Fruit fly (Drosophila melanogaster) whole organism, embryonic: ENCODE data around the gene gl.

Experiments
- Atf6 ChIP-seq: fragments of 200-800 bp; sonication (Bioruptor generic); IDR thresholded peaks from 2 replicates; pipeline ENCODE4 v1.3.6; 2022; ENCODE audit warnings: missing biosample characterization, missing genetic modification characterization
- Awh ChIP-seq: fragments of 200-800 bp; sonication (Bioruptor generic); IDR thresholded peaks from 2 replicates; pipeline ENCODE4, ENCODE4 v1.3.6; 2022; ENCODE audit warnings: missing biosample characterization, missing genetic modification characterization
- CG1233 ChIP-seq: fragments of 200-800 bp; sonication (Bioruptor generic); optimal IDR thresholded peaks from 4 replicates; lab custom pipeline; 2018; ENCODE audit warnings: missing biosample characterization, mild to moderate bottlenecking, missing genetic modification characterization
- CG12744 ChIP-seq: fragments of 200-800 bp; sonication (Bioruptor generic); optimal IDR thresholded peaks from 2 replicates; lab custom pipeline; 2016; ENCODE audit warnings: missing biosample characterization, missing genetic modification characterization
- CG13123 ChIP-seq: fragments of 200-800 bp; sonication (Bioruptor generic); optimal IDR thresholded peaks from 2 replicates; lab custom pipeline; 2016; ENCODE audit warnings: missing biosample characterization, missing genetic modification characterization
- CG17829 ChIP-seq: fragments of 200-800 bp; optimal IDR thresholded peaks from 2 replicates; lab custom pipeline; 2019; ENCODE audit warnings: missing biosample characterization, mild to moderate bottlenecking, missing genetic modification characterization, moderate library complexity
- CG31224 ChIP-seq: fragments of 200-800 bp; sonication (Bioruptor generic); IDR thresholded peaks from 2 replicates; pipeline ENCODE4 v1.3.6; 2022; ENCODE audit warnings: missing biosample characterization, missing genetic modification characterization
- CG31365 ChIP-seq: fragments of 200-800 bp; sonication (Bioruptor generic); optimal IDR thresholded peaks from 2 replicates; lab custom pipeline; 2018; ENCODE audit warnings: missing biosample characterization, mild to moderate bottlenecking, missing genetic modification characterization
- CG3847 ChIP-seq: fragments of 200-800 bp; sonication (Bioruptor generic); IDR thresholded peaks from 2 replicates; pipeline ENCODE4 v1.3.6; 2022; ENCODE audit warnings: missing biosample characterization, missing genetic modification characterization
- CG3995 ChIP-seq: fragments of 200-800 bp; sonication (Bioruptor generic); optimal IDR thresholded peaks from 3 replicates; lab custom pipeline; 2016; ENCODE audit warnings: missing biosample characterization, missing genetic modification characterization
- CG43689 ChIP-seq: fragments of 200-800 bp; sonication (Bioruptor generic); IDR thresholded peaks from 2 replicates; pipeline ENCODE4 v1.3.6; 2022; ENCODE audit warnings: missing biosample characterization, missing genetic modification characterization
- CG6272 ChIP-seq: fragments of 200-800 bp; sonication (Bioruptor generic); IDR thresholded peaks from 2 replicates; pipeline ENCODE4 v1.3.6; 2022; ENCODE audit warnings: missing biosample characterization, missing genetic modification characterization
- CG8290 ChIP-seq, 3 experiments: fragments of 200-800 bp; sonication (Bioruptor generic); optimal IDR thresholded peaks; 2 replicates each; lab custom pipeline; 2016 to 2019; ENCODE audit warnings: missing biosample characterization in 3 of 3, missing genetic modification characterization in 3 of 3, mild to moderate bottlenecking in 2 of 3, moderate library complexity in 1 of 3
- CrebB ChIP-seq: fragments of 200-800 bp; sonication (Bioruptor generic); optimal IDR thresholded peaks from 3 replicates; lab custom pipeline; 2018; ENCODE audit warnings: missing biosample characterization, mild to moderate bottlenecking, missing genetic modification characterization
- Dip3 ChIP-seq: fragments of 200-800 bp; sonication (Bioruptor generic); optimal IDR thresholded peaks from 3 replicates; lab custom pipeline; 2016; ENCODE audit warnings: missing biosample characterization, missing genetic modification characterization
- HLHmδ ChIP-seq: fragments of 200-800 bp; sonication (Bioruptor generic); optimal IDR thresholded peaks from 2 replicates; lab custom pipeline; 2018; ENCODE audit warnings: missing biosample characterization, mild to moderate bottlenecking, missing genetic modification characterization, moderate library complexity
- Hmx ChIP-seq: fragments of 200-800 bp; sonication (Bioruptor generic); optimal IDR thresholded peaks from 2 replicates; lab custom pipeline; 2016; ENCODE audit warnings: missing biosample characterization, missing genetic modification characterization
- Lim3 ChIP-seq: fragments of 200-800 bp; sonication (Bioruptor generic); IDR thresholded peaks from 2 replicates; pipeline ENCODE4 v1.3.6; 2022; ENCODE audit warnings: missing biosample characterization, missing genetic modification characterization
- Meics ChIP-seq: fragments of 200-800 bp; sonication (Bioruptor generic); optimal IDR thresholded peaks from 2 replicates; lab custom pipeline; 2017; ENCODE audit warnings: missing biosample characterization, mild to moderate bottlenecking, missing genetic modification characterization
- Oaz ChIP-seq: fragments of 200-800 bp; sonication (Bioruptor generic); IDR thresholded peaks from 2 replicates; pipeline ENCODE4 v1.3.6; 2022; ENCODE audit warnings: missing biosample characterization, missing genetic modification characterization
- PHDP ChIP-seq: fragments of 200-800 bp; sonication (Bioruptor generic); optimal IDR thresholded peaks from 3 replicates; lab custom pipeline; 2018; ENCODE audit warnings: missing biosample characterization, mild to moderate bottlenecking, missing genetic modification characterization, moderate library complexity
- Side ChIP-seq: fragments of 200-800 bp; sonication (Bioruptor generic); optimal IDR thresholded peaks from 2 replicates; lab custom pipeline; 2016; ENCODE audit warnings: missing biosample characterization, missing genetic modification characterization
- Xbp1 ChIP-seq: fragments of 200-800 bp; sonication (Bioruptor generic); optimal IDR thresholded peaks from 3 replicates; lab custom pipeline; 2016; ENCODE audit warnings: missing biosample characterization, mild to moderate bottlenecking, missing genetic modification characterization
- ara ChIP-seq: fragments of 200-800 bp; sonication (Bioruptor generic); IDR thresholded peaks from 2 replicates; pipeline ENCODE4 v1.3.6; 2022; ENCODE audit warnings: missing biosample characterization, missing genetic modification characterization
- chn ChIP-seq: fragments of 200-800 bp; sonication (Bioruptor generic); optimal IDR thresholded peaks from 2 replicates; lab custom pipeline; 2016; ENCODE audit warnings: missing biosample characterization, missing genetic modification characterization
- corto ChIP-seq: fragments of 200-800 bp; sonication (Bioruptor generic); optimal IDR thresholded peaks from 2 replicates; lab custom pipeline; 2016; ENCODE audit warnings: missing biosample characterization, mild to moderate bottlenecking, missing genetic modification characterization, moderate library complexity
- dm ChIP-seq: fragments of 200-800 bp; sonication (Bioruptor generic); optimal IDR thresholded peaks from 3 replicates; lab custom pipeline; 2016; ENCODE audit warnings: missing biosample characterization, missing genetic modification characterization
- dpn ChIP-seq, 2 experiments: fragments of 200-800 bp; sonication (Bioruptor generic); optimal IDR thresholded peaks; 3 replicates each; lab custom pipeline; 2016; ENCODE audit warnings: missing biosample characterization in 2 of 2, missing genetic modification characterization in 2 of 2
- en ChIP-seq: fragments of 200-800 bp; sonication (Bioruptor generic); optimal IDR thresholded peaks from 2 replicates; lab custom pipeline; 2016; ENCODE audit warnings: missing biosample characterization, missing genetic modification characterization
- fd102C ChIP-seq: fragments of 200-800 bp; sonication (Bioruptor generic); optimal IDR thresholded peaks from 2 replicates; lab custom pipeline; 2018; ENCODE audit warnings: missing biosample characterization, mild to moderate bottlenecking, missing genetic modification characterization, moderate library complexity
- gce ChIP-seq: fragments of 200-800 bp; sonication (Bioruptor generic); IDR thresholded peaks from 3 replicates; pipeline ENCODE4 v1.3.6; 2022; ENCODE audit warnings: missing biosample characterization, missing genetic modification characterization
- gsb ChIP-seq: fragments of 200-800 bp; sonication (Bioruptor generic); IDR thresholded peaks from 2 replicates; pipeline ENCODE4 v1.3.6; 2022; ENCODE audit warnings: missing biosample characterization, missing genetic modification characterization
- lab ChIP-seq: fragments of 200-800 bp; sonication (Bioruptor generic); optimal IDR thresholded peaks from 3 replicates; lab custom pipeline; 2017; ENCODE audit warnings: missing biosample characterization, missing genetic modification characterization, mild to moderate bottlenecking, moderate library complexity, missing genetic modification reagents
- lola ChIP-seq, 3 experiments: fragments of >200 bp in 2 of 3; fragments of 200-800 bp in 1 of 3; sonication (Bioruptor generic) in 1 of 3; optimal IDR thresholded peaks; 2 replicates each; lab custom pipeline; 2017 to 2019; ENCODE audit warnings: missing biosample characterization in 3 of 3, missing genetic modification characterization in 3 of 3, mild to moderate bottlenecking in 1 of 3, moderate library complexity in 1 of 3
- mirr ChIP-seq: fragments of 200-800 bp; sonication (Bioruptor generic); optimal IDR thresholded peaks from 3 replicates; lab custom pipeline; 2018; ENCODE audit warnings: missing biosample characterization, mild to moderate bottlenecking, missing genetic modification characterization
- nerfin-2 ChIP-seq: fragments of 200-800 bp; sonication (Bioruptor generic); IDR thresholded peaks from 2 replicates; pipeline ENCODE4 v1.3.6; 2022; ENCODE audit warnings: missing biosample characterization, missing genetic modification characterization; ENCODE audit not compliant: partially characterized antibody
- pita ChIP-seq: fragments of 200-800 bp; sonication (Bioruptor generic); optimal IDR thresholded peaks from 2 replicates; lab custom pipeline; 2017; ENCODE audit warnings: missing biosample characterization, mild to moderate bottlenecking, missing genetic modification characterization
- pum ChIP-seq: fragments of 200-800 bp; sonication (Bioruptor generic); optimal IDR thresholded peaks from 2 replicates; lab custom pipeline; 2016; ENCODE audit warnings: missing biosample characterization, missing genetic modification characterization
- ranshi ChIP-seq: fragments of 200-800 bp; sonication (Bioruptor generic); IDR thresholded peaks from 2 replicates; pipeline ENCODE4 v1.3.6; 2022; ENCODE audit warnings: missing biosample characterization, missing genetic modification characterization
- wdn ChIP-seq: fragments of 200-800 bp; sonication (Bioruptor generic); IDR thresholded peaks from 2 replicates; pipeline ENCODE4 v1.3.6; 2022; ENCODE audit warnings: missing biosample characterization, missing genetic modification characterization
- yki ChIP-seq: fragments of >200 bp; optimal IDR thresholded peaks from 3 replicates; lab custom pipeline; 2018

The gl gene

DNA sequence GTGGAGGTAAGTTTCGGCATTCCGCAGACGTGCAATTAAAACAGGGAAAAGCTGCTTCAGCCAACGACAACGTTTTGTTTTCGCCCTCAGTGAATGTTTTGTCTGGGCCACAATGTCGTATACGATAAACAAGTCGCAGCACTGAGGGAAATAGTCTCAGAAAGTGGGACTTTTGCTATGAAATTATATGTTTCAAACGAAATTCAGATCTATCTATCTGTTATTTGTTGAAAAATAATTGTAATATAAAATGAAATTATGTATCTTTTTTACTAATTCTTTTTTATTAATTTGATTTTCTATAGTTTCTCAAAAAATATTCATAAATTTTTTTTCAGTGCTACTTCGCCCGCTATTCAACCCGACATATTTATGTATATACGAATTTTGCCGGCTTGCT lies 20.9 kb upstream of the gl start (continued):
- TF ChIP-seq pita (GFP tag; lab: Kevin White, UChicago), result no peak
- peak; percentile 23 for TF ChIP-seq lab
- no peak for TF ChIP-seq gce (GFP tag; lab: Robert Waterston, UW)
- peak; percentile 7 for TF ChIP-seq CG17829
- peak; percentile 54 for TF ChIP-seq Meics (GFP tag; lab: Kevin White, UChicago)
- TF ChIP-seq Xbp1 (GFP tag; lab: Kevin White, UChicago), result peak; percentile 46
- no peak for TF ChIP-seq Side (GFP tag; lab: Kevin White, UChicago)
- no peak for TF ChIP-seq HLHmδ
- no peak for TF ChIP-seq Oaz (GFP tag; lab: Robert Waterston, UW)
- no peak for TF ChIP-seq CG1233 (GFP tag; lab: Kevin White, UChicago)
- TF ChIP-seq pum, result no peak
- TF ChIP-seq yki (lab: Kevin White, UChicago), result no peak
- TF ChIP-seq nerfin-2 (GFP tag; lab: Robert Waterston, UW), result no peak
- no peak for TF ChIP-seq CG43689 (GFP tag; lab: Robert Waterston, UW)
- TF ChIP-seq gsb (GFP tag; lab: Robert Waterston, UW), result no peak
- TF ChIP-seq CG13123 (GFP tag; lab: Kevin White, UChicago), result no peak
- no peak for TF ChIP-seq CG12744
- no peak for TF ChIP-seq en
- peak in 1 of 3 experiments; percentile 39 for TF ChIP-seq lola (GFP tag; optimal IDR thresholded peaks at IDR 0.05; lab: Kevin White, UChicago)
- TF ChIP-seq CG6272 (GFP tag; lab: Robert Waterston, UW), result no peak
- TF ChIP-seq CG8290 (GFP tag; optimal IDR thresholded peaks at IDR 0.05; lab: Kevin White, UChicago), result no peak
- TF ChIP-seq CG8290 (tag; optimal IDR thresholded peaks at IDR 0.05; lab: Kevin White, UChicago), result no peak
- TF ChIP-seq dm (GFP tag; lab: Kevin White, UChicago), result no peak
- no peak for TF ChIP-seq wdn (GFP tag; lab: Robert Waterston, UW)

DNA sequence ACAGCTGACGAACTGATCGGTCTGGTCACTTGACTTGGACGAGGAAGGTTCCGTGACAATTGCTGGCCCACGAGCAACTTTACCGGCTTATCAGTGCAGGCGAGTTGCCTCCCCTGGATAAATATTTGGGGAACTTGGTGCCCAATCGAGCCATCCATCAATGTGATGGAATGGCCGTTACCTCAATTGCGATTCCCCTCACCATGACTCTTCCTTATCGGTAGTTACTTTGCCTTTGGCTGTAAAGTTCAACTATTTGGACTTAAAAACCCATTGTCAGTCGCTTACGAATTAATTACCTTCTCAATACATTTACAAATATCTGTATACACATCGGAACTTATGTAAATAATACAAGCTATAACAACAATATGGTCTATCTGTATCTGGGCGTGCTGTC lies 17.3 kb upstream of the gl start, which contains the start of gene Vha100-4:
TSS of gene Vha100-4 (minus strand) at position 16 of the 400 bp plus-strand sequence.
- TF ChIP-seq ara (GFP tag; lab: Robert Waterston, UW), result no peak
- no peak for TF ChIP-seq PHDP (tag; lab: Kevin White, UChicago)
- no peak for TF ChIP-seq CG31365 (tag; lab: Kevin White, UChicago)
- TF ChIP-seq ranshi (GFP tag; lab: Robert Waterston, UW), result no peak
- no peak for TF ChIP-seq fd102C (GFP tag; lab: Kevin White, UChicago)
- TF ChIP-seq CG3847, result no peak
- TF ChIP-seq corto (GFP tag; lab: Kevin White, UChicago), result no peak
- no peak for TF ChIP-seq dpn (GFP tag; optimal IDR thresholded peaks at IDR 0.05; lab: Kevin White, UChicago)
- TF ChIP-seq chn (GFP tag; lab: Kevin White, UChicago), result no peak
- TF ChIP-seq CG31224, result no peak
- no peak for TF ChIP-seq Hmx (GFP tag; lab: Kevin White, UChicago)
- peak; percentile 15 for TF ChIP-seq CrebB (tag; lab: Kevin White, UChicago)
- no peak for TF ChIP-seq Dip3 (GFP tag; lab: Kevin White, UChicago)
- TF ChIP-seq Awh (GFP tag; lab: Robert Waterston, UW), result 0 out of 2 replicates have a peak, but pooled peaks have one; percentile 38
- 0 out of 2 replicates have a peak, but pooled peaks have one; percentile 33 for TF ChIP-seq Atf6 (GFP tag; lab: Robert Waterston, UW)
- TF ChIP-seq mirr, result peak; percentile 10
- no peak for TF ChIP-seq CG3995 (GFP tag; lab: Kevin White, UChicago)
- peak; percentile 93 for TF ChIP-seq lab
- no peak for TF ChIP-seq Lim3
- TF ChIP-seq, all 482 proteins: peak for 5
